Fruit fly (Drosophila melanogaster) whole organism, pupa: Measurements from ENCODE around the gene His3.3B.

ENCODE experiments used
- CG14655 ChIP-seq: fragments of 200-800 bp; sonication (Bioruptor generic); optimal IDR thresholded peaks from 3 replicates; lab custom pipeline; 2017; ENCODE audit warnings: mild to moderate bottlenecking, missing biosample characterization, missing genetic modification reagents, missing genetic modification characterization
- CG17806 ChIP-seq: fragments of 200-800 bp; sonication (Bioruptor generic); optimal IDR thresholded peaks from 2 replicates; lab custom pipeline; 2018; ENCODE audit warnings: missing biosample characterization, mild to moderate bottlenecking, missing genetic modification characterization, moderate library complexity
- CG34367 ChIP-seq: fragments of 200-800 bp; sonication (Bioruptor generic); optimal IDR thresholded peaks from 2 replicates; lab custom pipeline; 2018; ENCODE audit warnings: missing biosample characterization, mild to moderate bottlenecking, missing genetic modification characterization
- CG4496 ChIP-seq: fragments of 200-800 bp; sonication (Bioruptor generic); IDR thresholded peaks from 3 replicates; pipeline ENCODE4 v1.3.6; 2022; ENCODE audit warnings: missing biosample characterization, missing genetic modification characterization
- CG8301 ChIP-seq: fragments of 200-800 bp; sonication (Bioruptor generic); optimal IDR thresholded peaks from 2 replicates; lab custom pipeline; 2018; ENCODE audit warnings: missing biosample characterization, mild to moderate bottlenecking, missing genetic modification characterization
- CG9948 ChIP-seq: fragments of 200-800 bp; sonication (Bioruptor generic); optimal IDR thresholded peaks from 2 replicates; lab custom pipeline; 2018; ENCODE audit warnings: missing biosample characterization, mild to moderate bottlenecking, missing genetic modification characterization, moderate library complexity
- Ets98B ChIP-seq: fragments of 200-800 bp; sonication (Bioruptor generic); IDR thresholded peaks from 2 replicates; pipeline ENCODE4 v1.3.6; 2022; ENCODE audit warnings: missing biosample characterization, missing genetic modification characterization
- Snoo ChIP-seq: fragments of 200-800 bp; sonication (Bioruptor generic); optimal IDR thresholded peaks from 3 replicates; lab custom pipeline; 2017; ENCODE audit warnings: missing biosample characterization, mild to moderate bottlenecking, missing genetic modification characterization, inconsistent platforms
- fd96Ca ChIP-seq: fragments of 200-800 bp; sonication (Bioruptor generic); IDR thresholded peaks from 3 replicates; pipeline ENCODE4 v1.3.6; 2022; ENCODE audit warnings: missing biosample characterization, missing genetic modification characterization

DNA sequence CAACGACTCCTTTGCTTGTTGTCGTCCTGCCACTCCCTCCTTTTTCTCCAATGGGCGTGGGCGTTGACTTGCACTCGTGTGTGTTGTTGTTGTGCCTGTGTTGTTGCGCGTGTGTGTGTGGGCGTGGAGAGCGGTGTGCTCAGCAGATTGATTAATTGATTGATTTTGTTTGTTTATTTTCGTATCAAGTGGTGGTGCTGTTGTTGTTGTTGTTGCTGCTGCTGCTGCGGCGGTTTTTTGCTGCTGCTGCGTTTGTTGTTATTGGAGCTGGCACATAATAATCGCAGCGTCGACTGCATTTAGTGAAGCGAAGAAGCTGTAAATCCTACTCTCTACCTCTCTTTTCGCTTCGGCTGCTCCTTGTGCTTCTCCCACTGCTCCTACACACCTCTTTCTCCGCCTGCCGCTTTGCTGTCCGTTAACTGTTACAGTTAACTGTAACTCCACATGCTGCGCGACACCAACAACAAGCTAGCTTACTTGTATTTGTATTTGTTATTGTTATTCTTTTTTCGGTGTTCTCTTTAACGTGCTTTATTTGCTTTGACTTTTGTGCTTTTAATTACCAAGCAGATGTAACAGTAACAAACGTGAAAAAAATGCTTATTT is 22.1 kb downstream of the His3.3B start:
- TF ChIP-seq CG8301 (no peak), CG14655 (GFP tag; lab: Kevin White, UChicago) (peak; percentile 27), Snoo (tag; lab: Kevin White, UChicago) (no peak), CG9948 (tag; lab: Kevin White, UChicago) (no peak), CG17806 (tag; lab: Kevin White, UChicago) (no peak), fd96Ca (no peak), Ets98B (no peak), CG4496 (GFP tag; lab: Robert Waterston, UW) (peak; percentile 40; the same call in 1 of the 3 replicates), CG34367 (tag; lab: Kevin White, UChicago) (peak; percentile 27)
